Fruit fly (Drosophila melanogaster) whole organism, embryonic: Measurements from ENCODE around the gene HIPP1.

Experiments
- ATbp ChIP-seq: fragments of 200-800 bp; sonication (Bioruptor generic); optimal IDR thresholded peaks from 2 replicates; lab custom pipeline; 2017; ENCODE audit warnings: missing biosample characterization, mild to moderate bottlenecking, missing genetic modification characterization, missing genetic modification reagents
- Aef1 ChIP-seq: fragments of 200-800 bp; sonication (Bioruptor generic); IDR thresholded peaks from 3 replicates; pipeline ENCODE4 v1.3.6; 2022; ENCODE audit warnings: missing biosample characterization, missing genetic modification characterization
- Atf6 ChIP-seq: fragments of 200-800 bp; sonication (Bioruptor generic); IDR thresholded peaks from 2 replicates; pipeline ENCODE4 v1.3.6; 2022; ENCODE audit warnings: missing biosample characterization, missing genetic modification characterization
- Blimp-1 ChIP-seq: fragments of 200-800 bp; sonication (Bioruptor generic); optimal IDR thresholded peaks from 3 replicates; lab custom pipeline; 2018; ENCODE audit warnings: missing biosample characterization, missing genetic modification characterization, mild to moderate bottlenecking, moderate library complexity, missing genetic modification reagents
- Bteb2 ChIP-seq: fragments of 200-800 bp; sonication (Bioruptor generic); optimal IDR thresholded peaks from 2 replicates; lab custom pipeline; 2016; ENCODE audit warnings: missing biosample characterization, missing genetic modification characterization
- CG11695 ChIP-seq: fragments of 200-800 bp; sonication (Bioruptor generic); IDR thresholded peaks from 3 replicates; pipeline ENCODE4 v1.3.6; 2022; ENCODE audit warnings: missing biosample characterization, missing genetic modification characterization
- CG12236 ChIP-seq: fragments of 200-800 bp; sonication (Bioruptor generic); optimal IDR thresholded peaks from 2 replicates; lab custom pipeline; 2016; ENCODE audit warnings: missing biosample characterization, missing genetic modification characterization
- CG13424 ChIP-seq: fragments of 200-800 bp; sonication (Bioruptor generic); optimal IDR thresholded peaks from 2 replicates; lab custom pipeline; 2019; ENCODE audit warnings: missing biosample characterization, mild to moderate bottlenecking, missing genetic modification characterization, moderate library complexity
- CG13894 ChIP-seq: fragments of 200-800 bp; sonication (Bioruptor generic); optimal IDR thresholded peaks from 3 replicates; lab custom pipeline; 2018; ENCODE audit warnings: missing biosample characterization, mild to moderate bottlenecking, missing genetic modification characterization, moderate library complexity
- CG2678 ChIP-seq: fragments of 200-800 bp; sonication (Bioruptor generic); optimal IDR thresholded peaks from 3 replicates; lab custom pipeline; 2019; ENCODE audit warnings: missing biosample characterization, mild to moderate bottlenecking, missing genetic modification characterization, moderate library complexity
- CG31388 ChIP-seq: fragments of 200-800 bp; sonication (Bioruptor generic); optimal IDR thresholded peaks from 2 replicates; lab custom pipeline; 2016; ENCODE audit warnings: missing biosample characterization, missing genetic modification characterization
- CG34422 ChIP-seq: fragments of 200-800 bp; sonication (Bioruptor generic); IDR thresholded peaks from 3 replicates; pipeline ENCODE4 v1.3.6; 2022; ENCODE audit warnings: missing biosample characterization, missing genetic modification characterization
- CG4707 ChIP-seq: fragments of 200-800 bp; sonication (Bioruptor generic); optimal IDR thresholded peaks from 2 replicates; lab custom pipeline; 2018; ENCODE audit warnings: missing biosample characterization, mild to moderate bottlenecking, missing genetic modification characterization, moderate library complexity
- CG4854 ChIP-seq: fragments of 200-800 bp; sonication (Bioruptor generic); optimal IDR thresholded peaks from 2 replicates; lab custom pipeline; 2016; ENCODE audit warnings: missing biosample characterization, missing genetic modification characterization, inconsistent platforms
- CG6254 ChIP-seq: fragments of 200-800 bp; sonication (Bioruptor generic); optimal IDR thresholded peaks from 3 replicates; lab custom pipeline; 2017; ENCODE audit warnings: mild to moderate bottlenecking, missing biosample characterization, missing genetic modification reagents, missing genetic modification characterization
- CG6689 ChIP-seq: fragments of 200-800 bp; sonication (Bioruptor generic); IDR thresholded peaks from 2 replicates; pipeline ENCODE4 v1.3.6; 2022; ENCODE audit warnings: missing biosample characterization, missing genetic modification characterization
- CG7372 ChIP-seq: fragments of 200-800 bp; sonication (Bioruptor generic); IDR thresholded peaks from 2 replicates; pipeline ENCODE4 v1.3.6; 2022; ENCODE audit warnings: missing biosample characterization, missing genetic modification characterization
- CG7556 ChIP-seq: fragments of 200-800 bp; sonication (Bioruptor generic); optimal IDR thresholded peaks from 2 replicates; lab custom pipeline; 2017; ENCODE audit warnings: missing biosample characterization, mild to moderate bottlenecking, missing genetic modification characterization
- CG8944 ChIP-seq: fragments of 200-800 bp; sonication (Bioruptor generic); optimal IDR thresholded peaks from 3 replicates; lab custom pipeline; 2016; ENCODE audit warnings: missing biosample characterization, missing genetic modification characterization
- CHES-1-like ChIP-seq: fragments of 200-800 bp; sonication (Bioruptor generic); optimal IDR thresholded peaks from 2 replicates; lab custom pipeline; 2016; ENCODE audit warnings: missing biosample characterization, missing genetic modification characterization
- Dp ChIP-seq: fragments of 200-800 bp; sonication (Bioruptor generic); optimal IDR thresholded peaks from 2 replicates; lab custom pipeline; 2018; ENCODE audit warnings: missing biosample characterization, mild to moderate bottlenecking, missing genetic modification characterization, moderate library complexity
- H15 ChIP-seq: fragments of 200-800 bp; sonication (Bioruptor generic); IDR thresholded peaks from 3 replicates; pipeline ENCODE4 v1.3.6; 2022; ENCODE audit warnings: missing biosample characterization, missing genetic modification characterization
- Hmr ChIP-seq: fragments of 200-800 bp; sonication (Bioruptor generic); optimal IDR thresholded peaks from 3 replicates; lab custom pipeline; 2017; ENCODE audit warnings: mild to moderate bottlenecking, missing biosample characterization, missing genetic modification reagents, missing genetic modification characterization
- Hmx ChIP-seq: fragments of 200-800 bp; sonication (Bioruptor generic); optimal IDR thresholded peaks from 2 replicates; lab custom pipeline; 2016; ENCODE audit warnings: missing biosample characterization, missing genetic modification characterization
- MTF-1 ChIP-seq: fragments of 200-800 bp; sonication (Bioruptor generic); optimal IDR thresholded peaks from 2 replicates; lab custom pipeline; 2018; ENCODE audit warnings: missing biosample characterization, mild to moderate bottlenecking, missing genetic modification characterization, borderline replicate concordance
- Meics ChIP-seq: fragments of 200-800 bp; sonication (Bioruptor generic); optimal IDR thresholded peaks from 2 replicates; lab custom pipeline; 2017; ENCODE audit warnings: missing biosample characterization, mild to moderate bottlenecking, missing genetic modification characterization
- NK7.1 ChIP-seq: fragments of 200-800 bp; sonication (Bioruptor generic); optimal IDR thresholded peaks from 3 replicates; lab custom pipeline; 2016; ENCODE audit warnings: missing biosample characterization, missing genetic modification characterization
- Poxn ChIP-seq: fragments of 200-800 bp; sonication (Bioruptor generic); IDR thresholded peaks from 2 replicates; pipeline ENCODE4 v1.3.6; 2022; ENCODE audit warnings: missing biosample characterization, missing genetic modification characterization
- Trl ChIP-seq, 3 experiments: fragments of >200 bp in 2 of 3; fragments of 200-800 bp in 1 of 3; sonication (Bioruptor generic) in 1 of 3; optimal IDR thresholded peaks; 2 replicates in 1 of 3; 3 replicates in 2 of 3; lab custom pipeline; 2016 to 2017; ENCODE audit warnings: missing biosample characterization in 1 of 3, missing genetic modification characterization in 1 of 3
- abd-A ChIP-seq: fragments of 200-800 bp; sonication (Bioruptor generic); optimal IDR thresholded peaks from 3 replicates; lab custom pipeline; 2019; ENCODE audit warnings: missing biosample characterization, mild to moderate bottlenecking, missing genetic modification characterization, moderate library complexity
- ase ChIP-seq: fragments of 200-800 bp; sonication (Bioruptor generic); IDR thresholded peaks from 3 replicates; pipeline ENCODE4 v1.3.6; 2022; ENCODE audit warnings: missing biosample characterization, missing genetic modification characterization
- bcd ChIP-seq: fragments of 200-800 bp; sonication (Bioruptor generic); optimal IDR thresholded peaks from 2 replicates; lab custom pipeline; 2017; ENCODE audit warnings: missing biosample characterization, mild to moderate bottlenecking, missing genetic modification characterization
- bowl ChIP-seq: fragments of 200-800 bp; sonication (Bioruptor generic); IDR thresholded peaks from 2 replicates; pipeline ENCODE4 v1.3.6; 2022; ENCODE audit warnings: missing biosample characterization, missing genetic modification characterization
- chn ChIP-seq: fragments of 200-800 bp; sonication (Bioruptor generic); optimal IDR thresholded peaks from 2 replicates; lab custom pipeline; 2016; ENCODE audit warnings: missing biosample characterization, missing genetic modification characterization
- dm ChIP-seq: fragments of 200-800 bp; sonication (Bioruptor generic); optimal IDR thresholded peaks from 3 replicates; lab custom pipeline; 2016; ENCODE audit warnings: missing biosample characterization, missing genetic modification characterization
- gfzf ChIP-seq: fragments of 200-800 bp; sonication (Bioruptor generic); optimal IDR thresholded peaks from 2 replicates; lab custom pipeline; 2016; ENCODE audit warnings: missing biosample characterization, mild to moderate bottlenecking, missing genetic modification characterization, moderate library complexity
- gsb-n ChIP-seq: fragments of 200-800 bp; sonication (Bioruptor generic); optimal IDR thresholded peaks from 3 replicates; lab custom pipeline; 2018; ENCODE audit warnings: missing biosample characterization, mild to moderate bottlenecking, missing genetic modification characterization
- org-1 ChIP-seq: fragments of 200-800 bp; sonication (Bioruptor generic); optimal IDR thresholded peaks from 2 replicates; lab custom pipeline; 2017; ENCODE audit warnings: missing biosample characterization, missing genetic modification characterization
- phol ChIP-seq: fragments of 200-800 bp; sonication (Bioruptor generic); optimal IDR thresholded peaks from 3 replicates; lab custom pipeline; 2018; ENCODE audit warnings: missing biosample characterization, mild to moderate bottlenecking, missing genetic modification characterization, moderate library complexity
- pzg ChIP-seq: fragments of 200-800 bp; sonication (Bioruptor generic); optimal IDR thresholded peaks from 3 replicates; lab custom pipeline; 2018; ENCODE audit warnings: missing biosample characterization, mild to moderate bottlenecking, missing genetic modification characterization, moderate library complexity
- repo ChIP-seq: fragments of 200-800 bp; sonication (Bioruptor generic); optimal IDR thresholded peaks from 2 replicates; lab custom pipeline; 2016; ENCODE audit warnings: missing biosample characterization, missing genetic modification characterization
- sc ChIP-seq, 3 experiments: fragments of >200 bp in 2 of 3; fragments of 200-800 bp in 1 of 3; sonication (Bioruptor generic) in 1 of 3; optimal IDR thresholded peaks; 2 replicates in 2 of 3; 3 replicates in 1 of 3; lab custom pipeline; 2017; ENCODE audit warnings: mild to moderate bottlenecking in 1 of 3, missing biosample characterization in 1 of 3, missing genetic modification characterization in 1 of 3, missing genetic modification reagents in 1 of 3
- scrt ChIP-seq: fragments of 200-800 bp; sonication (Bioruptor generic); optimal IDR thresholded peaks from 2 replicates; lab custom pipeline; 2018; ENCODE audit warnings: missing biosample characterization, mild to moderate bottlenecking, missing genetic modification characterization, moderate library complexity
- so ChIP-seq: fragments of 200-800 bp; sonication (Bioruptor generic); IDR thresholded peaks from 3 replicates; pipeline ENCODE4 v1.3.6; 2022; ENCODE audit warnings: missing biosample characterization, missing genetic modification characterization
- ssp ChIP-seq: fragments of 200-800 bp; sonication (Bioruptor generic); IDR thresholded peaks from 2 replicates; pipeline ENCODE4 v1.3.6; 2022; ENCODE audit warnings: missing biosample characterization, missing genetic modification characterization
- tap ChIP-seq: fragments of 200-800 bp; optimal IDR thresholded peaks from 3 replicates; lab custom pipeline; 2019; ENCODE audit warnings: missing biosample characterization, mild to moderate bottlenecking, missing genetic modification characterization, moderate library complexity
- ttk ChIP-seq: fragments of 200-800 bp; sonication (Bioruptor generic); IDR thresholded peaks from 2 replicates; pipeline ENCODE4 v2.1.2; 2022; ENCODE audit warnings: missing biosample characterization, missing genetic modification characterization
- tup ChIP-seq: fragments of 200-800 bp; sonication (Bioruptor generic); optimal IDR thresholded peaks from 2 replicates; lab custom pipeline; 2016; ENCODE audit warnings: missing biosample characterization, mild to moderate bottlenecking, missing genetic modification characterization, moderate library complexity

HIPP1 gene

DNA sequence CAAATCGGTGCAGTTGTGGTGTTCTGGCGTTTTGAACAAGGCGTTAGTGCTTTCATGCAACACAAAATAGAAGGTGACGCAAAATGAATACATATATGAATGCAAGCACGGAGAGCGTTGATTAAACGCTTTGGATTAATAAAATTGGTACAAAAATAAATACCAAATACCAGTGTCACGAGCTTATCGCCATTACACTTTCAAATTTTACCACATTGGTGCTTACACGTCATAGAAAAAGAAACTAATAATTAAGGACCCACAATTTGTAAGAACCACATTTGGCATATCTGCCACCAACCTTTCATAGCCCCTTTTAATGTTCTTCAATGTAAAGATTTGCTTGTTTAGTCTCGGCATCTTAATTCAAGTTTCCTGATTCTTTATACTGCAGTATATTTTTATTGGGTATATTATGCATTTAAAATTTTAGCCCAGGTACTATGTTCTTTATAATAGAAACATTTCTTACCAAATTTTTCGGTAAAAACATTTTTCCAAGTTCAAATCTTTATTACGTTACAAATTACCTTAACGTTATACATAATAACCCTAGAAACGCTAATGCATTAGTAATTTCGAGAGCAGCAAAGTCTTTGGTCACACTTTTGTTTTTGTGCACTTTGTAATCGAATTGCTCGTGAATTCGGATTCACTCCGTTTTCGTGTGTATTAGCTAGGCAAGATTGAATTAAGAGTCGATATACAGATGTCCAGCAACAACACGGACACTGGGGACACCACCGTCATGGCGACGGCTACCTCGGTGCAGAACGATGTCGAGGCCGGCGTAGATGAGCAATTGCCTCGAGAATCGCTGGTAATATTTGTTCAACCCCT, 31.0 kb upstream of the HIPP1 start, which contains the start of the genes Pex16 and Pex14 (continued):
- TF ChIP-seq Dp (peak; percentile 30), CG4707 (GFP tag; lab: Kevin White, UChicago) (peak; percentile 2), org-1 (GFP tag; lab: Kevin White, UChicago) (no peak), CG7556 (GFP tag; lab: Kevin White, UChicago) (peak; percentile 51), Trl (optimal IDR thresholded peaks at IDR 0.05; lab: Kevin White, UChicago) (no peak), Trl (GFP tag; optimal IDR thresholded peaks at IDR 0.05; lab: Kevin White, UChicago) (peak; percentile 78), phol (peak; percentile 80), MTF-1 (GFP tag; lab: Kevin White, UChicago) (no peak), NK7.1 (GFP tag; lab: Kevin White, UChicago) (peak; percentile 66), pzg (GFP tag; lab: Kevin White, UChicago) (peak; percentile 56), gsb-n (tag; lab: Kevin White, UChicago) (no peak), CG6254 (GFP tag; lab: Kevin White, UChicago) (no peak), Blimp-1 (GFP tag; lab: Kevin White, UChicago) (no peak), CHES-1-like (GFP tag; lab: Kevin White, UChicago) (peak; percentile 60), Aef1 (peak; percentile 67), CG31388 (GFP tag; lab: Kevin White, UChicago) (no peak), scrt (GFP tag; lab: Kevin White, UChicago) (no peak), CG13894 (tag; lab: Kevin White, UChicago) (no peak), CG13424 (tag; lab: Kevin White, UChicago) (peak; percentile 70), dm (GFP tag; lab: Kevin White, UChicago) (peak; percentile 48), CG8944 (peak; percentile 84), Meics (peak; percentile 74), abd-A (no peak), gfzf (GFP tag; lab: Kevin White, UChicago) (peak; percentile 86), ATbp (GFP tag; lab: Kevin White, UChicago) (no peak), CG7372 (peak; percentile 81), ttk (GFP tag; lab: Robert Waterston, UW) (peak; percentile 73), Hmx (GFP tag; lab: Kevin White, UChicago) (no peak), Atf6 (GFP tag; lab: Robert Waterston, UW) (peak; percentile 60; the same call in 1 of the 2 replicates), ase (peak; percentile 69; the same call in 2 of the 3 replicates), bowl (GFP tag; lab: Robert Waterston, UW) (no peak), bcd (GFP tag; lab: Kevin White, UChicago) (peak; percentile 73), sc (optimal IDR thresholded peaks at IDR 0.05; lab: Kevin White, UChicago) (no peak), sc (GFP tag; optimal IDR thresholded peaks at IDR 0.05; lab: Kevin White, UChicago) (no peak), CG12236 (GFP tag; lab: Kevin White, UChicago) (peak; percentile 35), CG11695 (GFP tag; lab: Robert Waterston, UW) (no peak), CG34422 (peak; percentile 66), chn (GFP tag; lab: Kevin White, UChicago) (peak; percentile 73), Bteb2 (peak; percentile 61), repo (GFP tag; lab: Kevin White, UChicago) (peak; percentile 70), Poxn (peak; percentile 48; the same call in 1 of the 2 replicates), H15 (0 out of 3 replicates have a peak, but pooled peaks have one; percentile 52), CG2678 (tag; lab: Kevin White, UChicago) (peak; percentile 70), tup (GFP tag; lab: Kevin White, UChicago) (no peak), CG4854 (GFP tag; lab: Kevin White, UChicago) (peak; percentile 38), so (GFP tag; lab: Robert Waterston, UW) (peak; percentile 66; the same call in 1 of the 3 replicates), Hmr (GFP tag; lab: Kevin White, UChicago) (no peak), tap (tag; lab: Kevin White, UChicago) (no peak), CG6689 (GFP tag; lab: Robert Waterston, UW) (peak; percentile 99), ssp (peak; percentile 63)
